Fruit fly (Drosophila melanogaster) Kc167 (cell line): ENCODE measurements around the gene CG7298.

Experiments
- Myc ChIP-seq: fragments of >200 bp; optimal IDR thresholded peaks from 2 replicates; lab custom pipeline; 2017; ENCODE audit warnings: missing external identifiers
- Sin3A ChIP-seq: fragments of >200 bp; optimal IDR thresholded peaks from 2 replicates; lab custom pipeline; 2018; ENCODE audit warnings: missing external identifiers
- h ChIP-seq: fragments of >200 bp; optimal IDR thresholded peaks from 3 replicates; lab custom pipeline; 2018; ENCODE audit warnings: missing external identifiers
- insv ChIP-seq: fragments of >200 bp; optimal IDR thresholded peaks from 3 replicates; lab custom pipeline; 2018; ENCODE audit warnings: missing external identifiers
- psq ChIP-seq: fragments of >200 bp; optimal IDR thresholded peaks from 2 replicates; lab custom pipeline; 2017; ENCODE audit warnings: missing external identifiers
- ttk ChIP-seq: sonication (Bioruptor generic); optimal IDR thresholded peaks from 2 replicates; lab custom pipeline; 2017; ENCODE audit warnings: missing external identifiers

dm6 chr3L:20197698-20198097 is 5.8 kb downstream of the CG7298 start:
- TF ChIP-seq insv = no peak
- TF ChIP-seq h (lab: Kevin White, UChicago) = no peak
- no peak for TF ChIP-seq Sin3A
- no peak for TF ChIP-seq psq
- TF ChIP-seq ttk (lab: Kevin White, UChicago) = no peak
- no peak for TF ChIP-seq Myc (lab: Kevin White, UChicago)
